Worm (Caenorhabditis elegans) whole organism, L3 larva: ENCODE measurements around the gene C11G10.1.

ENCODE experiments used
- aly-2 ChIP-seq: fragments of 150-350 bp; optimal IDR thresholded peaks from 2 replicates; lab custom pipeline; 2014; ENCODE audit warnings: missing biosample characterization, missing genetic modification characterization
- ama-1 ChIP-seq: fragments of 150-350 bp; optimal IDR thresholded peaks from 2 replicates; lab custom pipeline; 2018
- daf-12 ChIP-seq: fragments of 150-350 bp; optimal IDR thresholded peaks from 2 replicates; lab custom pipeline; 2014; ENCODE audit warnings: missing biosample characterization, missing genetic modification reagents, missing genetic modification characterization
- elt-1 ChIP-seq: fragments of 150-350 bp; optimal IDR thresholded peaks from 2 replicates; lab custom pipeline; 2014; ENCODE audit warnings: missing biosample characterization, missing genetic modification characterization
- fkh-2 ChIP-seq: fragments of 150-350 bp; optimal IDR thresholded peaks from 2 replicates; lab custom pipeline; 2014; ENCODE audit warnings: missing biosample characterization, missing genetic modification reagents, missing genetic modification characterization
- nhr-28 ChIP-seq: fragments of 150-350 bp; optimal IDR thresholded peaks from 2 replicates; lab custom pipeline; 2014; ENCODE audit warnings: missing biosample characterization, missing genetic modification characterization
- sea-2 ChIP-seq: fragments of 150-350 bp; sonication (generic microtip); optimal IDR thresholded peaks from 4 replicates; lab custom pipeline; 2014; ENCODE audit warnings: missing biosample characterization, missing genetic modification reagents, missing genetic modification characterization
- unc-39 ChIP-seq: sonication (generic microtip); optimal IDR thresholded peaks from 4 replicates; lab custom pipeline; 2017; ENCODE audit warnings: missing biosample characterization, missing genetic modification characterization
- unc-62 ChIP-seq: fragments of 150-350 bp; sonication (generic microtip); optimal IDR thresholded peaks from 4 replicates; lab custom pipeline; 2014; ENCODE audit warnings: missing biosample characterization, missing genetic modification reagents, missing genetic modification characterization

ce11 chrX:15132073-15132472 is 26.5 kb downstream of the C11G10.1 start:
- no peak for TF ChIP-seq daf-12 (tag; lab: Kevin White, UChicago)
- no peak for TF ChIP-seq nhr-28 (tag; lab: Kevin White, UChicago)
- no peak for TF ChIP-seq fkh-2 (tag; lab: Kevin White, UChicago)
- no peak for TF ChIP-seq sea-2
- no peak for TF ChIP-seq unc-39
- TF ChIP-seq aly-2 (tag; lab: Kevin White, UChicago), result no peak
- no peak for TF ChIP-seq ama-1 (lab: Kevin White, UChicago)
- no peak for TF ChIP-seq elt-1 (tag; lab: Kevin White, UChicago)
- no peak for TF ChIP-seq unc-62 (GFP tag; lab: Kevin White, UChicago)
